Worm (Caenorhabditis elegans): ENCODE measurements around the gene sip-1.

Gene sip-1

ce11 chrIII:10506699-10507248, at the start of gene sip-1, which contains the start of gene sly-1:
sip-1 (minus strand) TSS chrIII:10506801.
sly-1 (plus strand) TSS chrIII:10507058.
- TF ChIP-seq B0019.2 (GFP tag; conservative IDR thresholded peaks at IDR 0.05) (peak; percentile 80; the same call in 1 of the 2 replicates), lin-40 (tag; optimal IDR thresholded peaks at IDR 0.05) (peak; percentile 82), pbrm-1 (GFP tag; IDR thresholded peaks at IDR 0.05) (no peak), tbx-9 (tag; optimal IDR thresholded peaks at IDR 0.05; ENCODE audit: borderline replicate concordance) (no peak), K12H6.12 (tag; optimal IDR thresholded peaks at IDR 0.05) (no peak), F57C9.4 (tag; optimal IDR thresholded peaks at IDR 0.05) (no peak), hsf-1 (GFP tag; IDR thresholded peaks at IDR 0.05) (peak; percentile 74; the same call in 1 of the 2 replicates), lin-26 (GFP tag; IDR thresholded peaks at IDR 0.05) (no peak), ztf-3 (GFP tag; optimal IDR thresholded peaks at IDR 0.05) (no peak), Y79H2A.3 (GFP tag; conservative IDR thresholded peaks at IDR 0.05) (no peak), akir-1 (GFP tag; optimal IDR thresholded peaks at IDR 0.05) (no peak), ztf-22 (GFP tag; optimal IDR thresholded peaks at IDR 0.05) (no peak), sdz-38 (tag; optimal IDR thresholded peaks at IDR 0.05) (no peak), F57A8.1 (GFP tag; optimal IDR thresholded peaks at IDR 0.05) (no peak), ama-1 (optimal IDR thresholded peaks at IDR 0.05) (no peak), ama-1 (GFP tag; optimal IDR thresholded peaks at IDR 0.05) (no peak), lsl-1 (GFP tag; optimal IDR thresholded peaks at IDR 0.05) (peak; percentile 66), nhr-27 (tag; optimal IDR thresholded peaks at IDR 0.05) (no peak), repo-1 (tag; optimal IDR thresholded peaks at IDR 0.05) (no peak), nfya-1 (tag; optimal IDR thresholded peaks at IDR 0.05; ENCODE audit: borderline replicate concordance, insufficient read depth) (no peak), nfya-2 (GFP tag; IDR thresholded peaks at IDR 0.05) (no peak), F55B11.4 (tag; optimal IDR thresholded peaks at IDR 0.05; ENCODE audit: borderline replicate concordance, insufficient read depth) (no peak), zim-3 (tag; optimal IDR thresholded peaks at IDR 0.05) (no peak), bed-2 (GFP tag; IDR thresholded peaks at IDR 0.05) (no peak), T07F8.4 (tag; optimal IDR thresholded peaks at IDR 0.05) (no peak), tbp1 (GFP tag; optimal IDR thresholded peaks at IDR 0.05) (peak; percentile 40), nhr-80 (tag; optimal IDR thresholded peaks at IDR 0.05) (peak; percentile 19), madf-8 (GFP tag; conservative IDR thresholded peaks at IDR 0.05) (peak; percentile 54; the same call in 1 of the 2 replicates), attf-5 (GFP tag; optimal IDR thresholded peaks at IDR 0.05) (peak; percentile 66), somi-1 (GFP tag; optimal IDR thresholded peaks at IDR 0.05) (no peak), F10E7.11 (tag; optimal IDR thresholded peaks at IDR 0.05) (no peak), Y95B8A.8 (GFP tag; IDR thresholded peaks at IDR 0.05) (no peak), C17E4.6 (GFP tag; IDR thresholded peaks at IDR 0.05) (no peak), ZK185.1 (tag; optimal IDR thresholded peaks at IDR 0.05; ENCODE audit: poor library complexity, severe bottlenecking) (no peak), xnd-1 (tag; optimal IDR thresholded peaks at IDR 0.05) (peak; percentile 78), mcd-1 (GFP tag; IDR thresholded peaks at IDR 0.05) (peak; percentile 86), Y67H2A.10 (GFP tag; conservative IDR thresholded peaks at IDR 0.05) (no peak), F52B5.7 (tag; optimal IDR thresholded peaks at IDR 0.05) (no peak), rcor-1 (GFP tag; IDR thresholded peaks at IDR 0.05) (0 out of 2 replicates have a peak, but pooled peaks have one; percentile 23), F33H1.4 (GFP tag; IDR thresholded peaks at IDR 0.05) (peak; percentile 63), ceh-79 (tag; optimal IDR thresholded peaks at IDR 0.05) (no peak), unc-130 (GFP tag; optimal IDR thresholded peaks at IDR 0.05) (no peak), ceh-91 (GFP tag; IDR thresholded peaks at IDR 0.05) (peak; percentile 87), B0035.1 (tag; optimal IDR thresholded peaks at IDR 0.05) (no peak), atf-7 (tag; optimal IDR thresholded peaks at IDR 0.05) (no peak), B0261.1 (tag; optimal IDR thresholded peaks at IDR 0.05) (no peak), cebp-1 (GFP tag; IDR thresholded peaks at IDR 0.05) (no peak), cebp-1 (tag; optimal IDR thresholded peaks at IDR 0.05) (peak; percentile 25), C06A6.2 (GFP tag; conservative IDR thresholded peaks at IDR 0.05) (no peak)
